Fruit fly (Drosophila melanogaster) whole organism, embryonic: ENCODE measurements around the gene CG3625.
A peak's percentile ranks its signal among the peaks of the same experiment; 100 is the strongest.

Experiments
- Ada2b ChIP-seq: fragments of 200-800 bp; sonication (Bioruptor generic); IDR thresholded peaks from 2 replicates; pipeline ENCODE4 v1.3.6; 2022; ENCODE audit warnings: missing biosample characterization, missing genetic modification characterization
- Asciz ChIP-seq: fragments of 200-800 bp; sonication (Bioruptor generic); optimal IDR thresholded peaks from 2 replicates; lab custom pipeline; 2017; ENCODE audit warnings: missing biosample characterization, mild to moderate bottlenecking, missing genetic modification characterization, missing genetic modification reagents
- Atf6 ChIP-seq: fragments of 200-800 bp; sonication (Bioruptor generic); IDR thresholded peaks from 2 replicates; pipeline ENCODE4 v1.3.6; 2022; ENCODE audit warnings: missing biosample characterization, missing genetic modification characterization
- CG10543 ChIP-seq: fragments of 200-800 bp; sonication (Bioruptor generic); optimal IDR thresholded peaks from 3 replicates; lab custom pipeline; 2017; ENCODE audit warnings: missing biosample characterization, mild to moderate bottlenecking, missing genetic modification characterization, moderate library complexity
- CG12155 ChIP-seq: fragments of 200-800 bp; sonication (Bioruptor generic); optimal IDR thresholded peaks from 3 replicates; lab custom pipeline; 2016; ENCODE audit warnings: missing biosample characterization, missing genetic modification characterization
- CG12391 ChIP-seq: fragments of 200-800 bp; sonication (Bioruptor generic); optimal IDR thresholded peaks from 3 replicates; lab custom pipeline; 2018; ENCODE audit warnings: missing biosample characterization, mild to moderate bottlenecking, missing genetic modification characterization, moderate library complexity
- CG12942 ChIP-seq: fragments of 200-800 bp; sonication (Bioruptor generic); optimal IDR thresholded peaks from 3 replicates; lab custom pipeline; 2016; ENCODE audit warnings: missing biosample characterization, missing genetic modification characterization
- CG13287 ChIP-seq: fragments of 200-800 bp; sonication (Bioruptor generic); IDR thresholded peaks from 2 replicates; pipeline ENCODE4 v1.3.6; 2022; ENCODE audit warnings: missing biosample characterization, missing genetic modification characterization; ENCODE audit not compliant: partially characterized antibody
- CG13296 ChIP-seq: fragments of 200-800 bp; sonication (Bioruptor generic); optimal IDR thresholded peaks from 3 replicates; lab custom pipeline; 2018; ENCODE audit warnings: missing biosample characterization, mild to moderate bottlenecking, missing genetic modification characterization
- CG13775 ChIP-seq: fragments of 200-800 bp; sonication (Bioruptor generic); optimal IDR thresholded peaks from 3 replicates; lab custom pipeline; 2017; ENCODE audit warnings: missing biosample characterization, mild to moderate bottlenecking, missing genetic modification characterization
- CG17328 ChIP-seq: fragments of 200-800 bp; sonication (Bioruptor generic); IDR thresholded peaks from 2 replicates; pipeline ENCODE4 v1.3.6; 2022; ENCODE audit warnings: missing biosample characterization, missing genetic modification characterization
- CG2120 ChIP-seq: fragments of 200-800 bp; sonication (Bioruptor generic); optimal IDR thresholded peaks from 3 replicates; lab custom pipeline; 2016; ENCODE audit warnings: missing biosample characterization, missing genetic modification characterization
- CG30403 ChIP-seq: fragments of 200-800 bp; sonication (Bioruptor generic); optimal IDR thresholded peaks from 3 replicates; lab custom pipeline; 2016; ENCODE audit warnings: missing biosample characterization, missing genetic modification characterization
- CG3163 ChIP-seq: fragments of 200-800 bp; sonication (Bioruptor generic); optimal IDR thresholded peaks from 3 replicates; lab custom pipeline; 2016; ENCODE audit warnings: missing biosample characterization, missing genetic modification characterization
- CG32767 ChIP-seq: fragments of 200-800 bp; sonication (Bioruptor generic); IDR thresholded peaks from 2 replicates; pipeline ENCODE4 v1.3.6; 2022; ENCODE audit warnings: missing biosample characterization, missing genetic modification characterization
- CG3281 ChIP-seq: fragments of 200-800 bp; sonication (Bioruptor generic); optimal IDR thresholded peaks from 3 replicates; lab custom pipeline; 2017; ENCODE audit warnings: missing biosample characterization, mild to moderate bottlenecking, missing genetic modification characterization
- CG4360 ChIP-seq: fragments of 200-800 bp; sonication (Bioruptor generic); IDR thresholded peaks from 2 replicates; pipeline ENCODE4 v1.3.6; 2022; ENCODE audit warnings: missing biosample characterization, missing genetic modification characterization
- CG5953 ChIP-seq: fragments of 200-800 bp; sonication (Bioruptor generic); IDR thresholded peaks from 2 replicates; pipeline ENCODE4 v1.3.6; 2022; ENCODE audit warnings: missing biosample characterization, missing genetic modification characterization
- CG6272 ChIP-seq: fragments of 200-800 bp; sonication (Bioruptor generic); IDR thresholded peaks from 2 replicates; pipeline ENCODE4 v1.3.6; 2022; ENCODE audit warnings: missing biosample characterization, missing genetic modification characterization
- CG7271 ChIP-seq: fragments of 200-800 bp; sonication (Bioruptor generic); optimal IDR thresholded peaks from 2 replicates; lab custom pipeline; 2018; ENCODE audit warnings: missing biosample characterization, mild to moderate bottlenecking, missing genetic modification characterization, moderate library complexity
- CG7839 ChIP-seq: fragments of 200-800 bp; sonication (Bioruptor generic); optimal IDR thresholded peaks from 3 replicates; lab custom pipeline; 2018; ENCODE audit warnings: missing biosample characterization, mild to moderate bottlenecking, missing genetic modification characterization, moderate library complexity
- Dfd ChIP-seq, 2 experiments: fragments of >200 bp; optimal IDR thresholded peaks; 2 replicates each; lab custom pipeline; 2017; ENCODE audit warnings: missing biosample characterization in 2 of 2, missing genetic modification characterization in 2 of 2
- Dip2 ChIP-seq: fragments of 200-800 bp; sonication (Bioruptor generic); IDR thresholded peaks from 2 replicates; pipeline ENCODE4 v1.3.6; 2022; ENCODE audit warnings: missing biosample characterization, missing genetic modification characterization
- ERR ChIP-seq: fragments of 200-800 bp; sonication (Bioruptor generic); optimal IDR thresholded peaks from 2 replicates; lab custom pipeline; 2016; ENCODE audit warnings: missing biosample characterization, missing genetic modification characterization
- Ets65A ChIP-seq: fragments of 200-800 bp; sonication (Bioruptor generic); peaks from one replicate; lab custom pipeline; 2016; ENCODE audit warnings: missing biosample characterization, missing genetic modification characterization
- Gsc ChIP-seq: fragments of 200-800 bp; sonication (Bioruptor generic); IDR thresholded peaks from 2 replicates; pipeline ENCODE4 v1.3.6; 2022; ENCODE audit warnings: missing biosample characterization, missing genetic modification characterization
- H15 ChIP-seq: fragments of 200-800 bp; sonication (Bioruptor generic); IDR thresholded peaks from 3 replicates; pipeline ENCODE4 v1.3.6; 2022; ENCODE audit warnings: missing biosample characterization, missing genetic modification characterization
- HLH54F ChIP-seq: fragments of 200-800 bp; sonication (Bioruptor generic); optimal IDR thresholded peaks from 3 replicates; lab custom pipeline; 2016; ENCODE audit warnings: missing biosample characterization, missing genetic modification characterization
- Med ChIP-seq: fragments of 200-800 bp; sonication (Bioruptor generic); peaks from one replicate; lab custom pipeline; 2016; ENCODE audit warnings: missing biosample characterization, missing genetic modification characterization, mild to moderate bottlenecking, inconsistent platforms, moderate library complexity
- Optix ChIP-seq: fragments of 200-800 bp; sonication (Bioruptor generic); IDR thresholded peaks from 3 replicates; pipeline ENCODE4 v1.3.6; 2022; ENCODE audit warnings: missing biosample characterization, missing genetic modification characterization
- Ravus ChIP-seq: fragments of 200-800 bp; sonication (Bioruptor generic); IDR thresholded peaks from 2 replicates; pipeline ENCODE4 v1.3.6; 2022; ENCODE audit warnings: missing biosample characterization, missing genetic modification characterization
- Sox102F ChIP-seq: fragments of 200-800 bp; sonication (Bioruptor generic); optimal IDR thresholded peaks from 2 replicates; lab custom pipeline; 2018; ENCODE audit warnings: missing biosample characterization, mild to moderate bottlenecking, missing genetic modification characterization, moderate library complexity
- Sry-β ChIP-seq: fragments of 200-800 bp; sonication (Bioruptor generic); optimal IDR thresholded peaks from 2 replicates; lab custom pipeline; 2018; ENCODE audit warnings: missing biosample characterization, mild to moderate bottlenecking, missing genetic modification characterization, moderate library complexity
- TFAM ChIP-seq: fragments of 200-800 bp; sonication (Bioruptor generic); optimal IDR thresholded peaks from 2 replicates; lab custom pipeline; 2017; ENCODE audit warnings: missing biosample characterization, missing genetic modification characterization, inconsistent platforms
- bsh ChIP-seq, 2 experiments: fragments of 200-800 bp; sonication (Bioruptor generic); optimal IDR thresholded peaks; 2 replicates each; lab custom pipeline; 2017 to 2018; ENCODE audit warnings: mild to moderate bottlenecking in 2 of 2, missing biosample characterization in 2 of 2, missing genetic modification characterization in 2 of 2, moderate library complexity in 1 of 2
- cas ChIP-seq: fragments of 200-800 bp; sonication (Bioruptor generic); IDR thresholded peaks from 2 replicates; pipeline ENCODE4 v1.3.6; 2022; ENCODE audit warnings: missing biosample characterization, missing genetic modification characterization
- cwo ChIP-seq: fragments of 200-800 bp; sonication (Bioruptor generic); optimal IDR thresholded peaks from 3 replicates; lab custom pipeline; 2017; ENCODE audit warnings: missing biosample characterization, missing genetic modification characterization, mild to moderate bottlenecking, moderate library complexity, missing genetic modification reagents
- da ChIP-seq: fragments of 200-800 bp; sonication (Bioruptor generic); optimal IDR thresholded peaks from 2 replicates; lab custom pipeline; 2016; ENCODE audit warnings: missing biosample characterization, missing genetic modification characterization
- dati ChIP-seq: fragments of 200-800 bp; sonication (Bioruptor generic); IDR thresholded peaks from 2 replicates; pipeline ENCODE4 v1.3.6; 2022; ENCODE audit warnings: missing biosample characterization, missing genetic modification characterization
- dm ChIP-seq: fragments of 200-800 bp; sonication (Bioruptor generic); optimal IDR thresholded peaks from 3 replicates; lab custom pipeline; 2016; ENCODE audit warnings: missing biosample characterization, missing genetic modification characterization
- ems ChIP-seq: fragments of 200-800 bp; sonication (Bioruptor generic); optimal IDR thresholded peaks from 3 replicates; lab custom pipeline; 2016; ENCODE audit warnings: missing biosample characterization, missing genetic modification characterization
- fd102C ChIP-seq: fragments of 200-800 bp; sonication (Bioruptor generic); optimal IDR thresholded peaks from 2 replicates; lab custom pipeline; 2018; ENCODE audit warnings: missing biosample characterization, mild to moderate bottlenecking, missing genetic modification characterization, moderate library complexity
- hbn ChIP-seq: fragments of 200-800 bp; sonication (Bioruptor generic); IDR thresholded peaks from 2 replicates; pipeline ENCODE4 v1.3.6; 2022; ENCODE audit warnings: missing biosample characterization, missing genetic modification characterization; ENCODE audit not compliant: partially characterized antibody
- hth ChIP-seq: fragments of >200 bp; optimal IDR thresholded peaks from 2 replicates; lab custom pipeline; 2017; ENCODE audit warnings: inconsistent platforms
- jing ChIP-seq: fragments of 200-800 bp; sonication (Bioruptor generic); optimal IDR thresholded peaks from 2 replicates; lab custom pipeline; 2018; ENCODE audit warnings: missing biosample characterization, mild to moderate bottlenecking, missing genetic modification characterization
- klu ChIP-seq: fragments of 200-800 bp; sonication (Bioruptor generic); IDR thresholded peaks from 2 replicates; pipeline ENCODE4 v1.3.6; 2022; ENCODE audit warnings: missing biosample characterization, missing genetic modification characterization
- nom ChIP-seq: fragments of 200-800 bp; sonication (Bioruptor generic); optimal IDR thresholded peaks from 2 replicates; lab custom pipeline; 2017; ENCODE audit warnings: missing biosample characterization, missing genetic modification characterization, mild to moderate bottlenecking, moderate library complexity, missing genetic modification reagents
- otp ChIP-seq: fragments of 200-800 bp; sonication (Bioruptor generic); IDR thresholded peaks from 3 replicates; pipeline ENCODE4, ENCODE4 v1.3.6; 2022; ENCODE audit warnings: missing biosample characterization, missing genetic modification characterization
- schlank ChIP-seq: fragments of 200-800 bp; sonication (Bioruptor generic); optimal IDR thresholded peaks from 2 replicates; lab custom pipeline; 2018; ENCODE audit warnings: missing biosample characterization, mild to moderate bottlenecking, missing genetic modification characterization
- tin ChIP-seq: fragments of 200-800 bp; sonication (Bioruptor generic); optimal IDR thresholded peaks from 3 replicates; lab custom pipeline; 2016; ENCODE audit warnings: missing biosample characterization, missing genetic modification characterization
- tx ChIP-seq: fragments of 200-800 bp; sonication (Bioruptor generic); optimal IDR thresholded peaks from 2 replicates; lab custom pipeline; 2016; ENCODE audit warnings: missing biosample characterization, missing genetic modification characterization
- vfl ChIP-seq: fragments of 200-800 bp; sonication (Bioruptor generic); optimal IDR thresholded peaks from 2 replicates; lab custom pipeline; 2016; ENCODE audit warnings: missing biosample characterization, missing genetic modification characterization

CG3625 gene

dm6 chr2L:305646-306045, 14.1 kb upstream of the CG3625 start, which contains the start of gene Plc21C (continued):
- TF ChIP-seq Sry-β (GFP tag; lab: Kevin White, UChicago) (peak; percentile 49), tx (GFP tag; lab: Kevin White, UChicago) (peak; percentile 33), CG4360 (GFP tag; lab: Robert Waterston, UW) (no peak), Sox102F (GFP tag; lab: Kevin White, UChicago) (no peak), CG5953 (GFP tag; lab: Robert Waterston, UW) (no peak), schlank (no peak), CG6272 (GFP tag; lab: Robert Waterston, UW) (no peak), fd102C (GFP tag; lab: Kevin White, UChicago) (no peak), CG13287 (GFP tag; lab: Robert Waterston, UW) (peak; percentile 44), Optix (no peak), jing (no peak), CG12942 (GFP tag; lab: Kevin White, UChicago) (peak; percentile 13), Atf6 (peak; percentile 42; the same call in 1 of the 2 replicates), klu (GFP tag; lab: Robert Waterston, UW) (no peak), CG30403 (GFP tag; lab: Kevin White, UChicago) (peak; percentile 52), Asciz (GFP tag; lab: Kevin White, UChicago) (no peak), CG3163 (GFP tag; lab: Kevin White, UChicago) (peak; percentile 43), cwo (peak; percentile 23), CG12155 (GFP tag; lab: Kevin White, UChicago) (peak; percentile 91), Ada2b (no peak), nom (GFP tag; lab: Kevin White, UChicago) (no peak), CG17328 (no peak), CG2120 (GFP tag; lab: Kevin White, UChicago) (peak; percentile 70), Gsc (GFP tag; lab: Robert Waterston, UW) (no peak), da (no peak), TFAM (GFP tag; lab: Kevin White, UChicago) (no peak), bsh (GFP tag; optimal IDR thresholded peaks at IDR 0.05; lab: Kevin White, UChicago) (no peak), otp (GFP tag; lab: Robert Waterston, UW) (no peak), CG10543 (peak; percentile 48), Med (GFP tag; lab: Kevin White, UChicago) (peak; percentile 93), HLH54F (GFP tag; lab: Kevin White, UChicago) (peak; percentile 58), Ets65A (GFP tag; lab: Kevin White, UChicago) (peak; percentile 96), CG13775 (GFP tag; lab: Kevin White, UChicago) (peak; percentile 43), CG3281 (GFP tag; lab: Kevin White, UChicago) (peak; percentile 11), CG12391 (tag; lab: Kevin White, UChicago) (peak; percentile 65), CG7271 (tag; lab: Kevin White, UChicago) (no peak), CG7839 (peak; percentile 41), hth (no peak), cas (GFP tag; lab: Robert Waterston, UW) (no peak), CG13296 (GFP tag; lab: Kevin White, UChicago) (no peak), tin (peak; percentile 42), hbn (GFP tag; lab: Robert Waterston, UW) (0 out of 2 replicates have a peak, but pooled peaks have one; percentile 25), ems (peak; percentile 53), H15 (GFP tag; lab: Robert Waterston, UW) (no peak), dati (GFP tag; lab: Robert Waterston, UW) (no peak), CG32767 (GFP tag; lab: Robert Waterston, UW) (no peak), Dfd (GFP tag; optimal IDR thresholded peaks at IDR 0.05; lab: Kevin White, UChicago) (no peak), dm (GFP tag; lab: Kevin White, UChicago) (peak; percentile 62), Dip2 (GFP tag; lab: Robert Waterston, UW) (no peak), ERR (GFP tag; lab: Kevin White, UChicago) (peak; percentile 29), vfl (GFP tag; lab: Kevin White, UChicago) (peak; percentile 42), Ravus (no peak)
